Fruit fly (Drosophila melanogaster) whole organism, prepupa: ENCODE results near the gene Prosbeta4.

Experiments used
- Blimp-1 ChIP-seq: fragments of 200-800 bp; sonication (Bioruptor generic); optimal IDR thresholded peaks from 3 replicates; lab custom pipeline; 2017; ENCODE audit warnings: missing biosample characterization, missing genetic modification characterization, mild to moderate bottlenecking, moderate library complexity, missing genetic modification reagents
- CG10631 ChIP-seq: fragments of 200-800 bp; sonication (Bioruptor generic); optimal IDR thresholded peaks from 2 replicates; lab custom pipeline; 2016; ENCODE audit warnings: missing biosample characterization, missing genetic modification characterization
- CG11762 ChIP-seq: fragments of 200-800 bp; sonication (Bioruptor generic); optimal IDR thresholded peaks from 3 replicates; lab custom pipeline; 2016; ENCODE audit warnings: missing biosample characterization, missing genetic modification characterization; ENCODE audit not compliant: insufficient read depth
- CG11902 ChIP-seq: fragments of 200-800 bp; sonication (Bioruptor generic); optimal IDR thresholded peaks from 3 replicates; lab custom pipeline; 2016; ENCODE audit warnings: missing biosample characterization, missing genetic modification characterization
- CG15336 ChIP-seq: fragments of 200-800 bp; sonication (Bioruptor generic); IDR thresholded peaks from 2 replicates; pipeline ENCODE4 v1.3.6; 2022; ENCODE audit warnings: missing biosample characterization, missing genetic modification characterization
- CG1621 ChIP-seq: fragments of 200-800 bp; sonication (Bioruptor generic); optimal IDR thresholded peaks from 3 replicates; lab custom pipeline; 2018; ENCODE audit warnings: missing biosample characterization, mild to moderate bottlenecking, missing genetic modification characterization
- CG3032 ChIP-seq: fragments of 200-800 bp; optimal IDR thresholded peaks from 2 replicates; lab custom pipeline; 2019; ENCODE audit warnings: missing biosample characterization, mild to moderate bottlenecking, missing genetic modification characterization, moderate library complexity
- CG31627 ChIP-seq: fragments of 200-800 bp; sonication (Bioruptor generic); optimal IDR thresholded peaks from 3 replicates; lab custom pipeline; 2016; ENCODE audit warnings: missing biosample characterization, missing genetic modification characterization
- CG32006 ChIP-seq: fragments of 200-800 bp; sonication (Bioruptor generic); optimal IDR thresholded peaks from 3 replicates; lab custom pipeline; 2017; ENCODE audit warnings: missing biosample characterization, mild to moderate bottlenecking, missing genetic modification characterization
- CG34406 ChIP-seq: fragments of 200-800 bp; sonication (Bioruptor generic); optimal IDR thresholded peaks from 3 replicates; lab custom pipeline; 2016; ENCODE audit warnings: missing biosample characterization, missing genetic modification characterization
- CG3919 ChIP-seq: fragments of 200-800 bp; sonication (Bioruptor generic); optimal IDR thresholded peaks from 3 replicates; lab custom pipeline; 2016; ENCODE audit warnings: missing biosample characterization, missing genetic modification characterization
- CG6163 ChIP-seq: fragments of 200-800 bp; sonication (Bioruptor generic); IDR thresholded peaks from 3 replicates; pipeline ENCODE4 v1.3.6; 2022; ENCODE audit warnings: missing biosample characterization, missing genetic modification characterization
- CG6276 ChIP-seq: fragments of 200-800 bp; sonication (Bioruptor generic); optimal IDR thresholded peaks from 2 replicates; lab custom pipeline; 2017; ENCODE audit warnings: missing biosample characterization, mild to moderate bottlenecking, missing genetic modification characterization
- CG6792 ChIP-seq: fragments of 200-800 bp; sonication (Bioruptor generic); optimal IDR thresholded peaks from 3 replicates; lab custom pipeline; 2016; ENCODE audit warnings: missing biosample characterization, missing genetic modification characterization
- CG6808 ChIP-seq: fragments of 200-800 bp; sonication (Bioruptor generic); optimal IDR thresholded peaks from 3 replicates; lab custom pipeline; 2017; ENCODE audit warnings: missing biosample characterization, missing genetic modification characterization, mild to moderate bottlenecking, moderate library complexity, missing genetic modification reagents
- CG7368 ChIP-seq: fragments of 200-800 bp; sonication (Bioruptor generic); optimal IDR thresholded peaks from 3 replicates; lab custom pipeline; 2016; ENCODE audit warnings: missing biosample characterization, missing genetic modification characterization
- CG8119 ChIP-seq: fragments of 200-800 bp; sonication (Bioruptor generic); IDR thresholded peaks from 3 replicates; pipeline ENCODE4 v1.3.6; 2022; ENCODE audit warnings: missing biosample characterization, missing genetic modification characterization
- CG8319 ChIP-seq: fragments of 200-800 bp; sonication (Bioruptor generic); optimal IDR thresholded peaks from 3 replicates; lab custom pipeline; 2016; ENCODE audit warnings: missing biosample characterization, missing genetic modification characterization
- CG8632 ChIP-seq: fragments of 200-800 bp; sonication (Bioruptor generic); optimal IDR thresholded peaks from 3 replicates; lab custom pipeline; 2016; ENCODE audit warnings: missing biosample characterization, missing genetic modification characterization
- Eip75B ChIP-seq: fragments of 200-800 bp; sonication (Bioruptor generic); optimal IDR thresholded peaks from 3 replicates; lab custom pipeline; 2016; ENCODE audit warnings: missing biosample characterization, missing genetic modification characterization
- Eip78C ChIP-seq: fragments of 200-800 bp; sonication (Bioruptor generic); peaks from one replicate; lab custom pipeline; 2016; ENCODE audit warnings: missing biosample characterization, missing genetic modification characterization
- Eip93F ChIP-seq: fragments of 200-800 bp; sonication (Bioruptor generic); optimal IDR thresholded peaks from 2 replicates; lab custom pipeline; 2016; ENCODE audit warnings: missing biosample characterization, mild to moderate bottlenecking, missing genetic modification characterization
- Ets21C ChIP-seq: fragments of 200-800 bp; sonication (Bioruptor generic); optimal IDR thresholded peaks from 3 replicates; lab custom pipeline; 2016; ENCODE audit warnings: missing biosample characterization, missing genetic modification characterization
- Ets96B ChIP-seq: fragments of 200-800 bp; optimal IDR thresholded peaks from 2 replicates; lab custom pipeline; 2019; ENCODE audit warnings: missing biosample characterization, mild to moderate bottlenecking, missing genetic modification characterization, moderate library complexity
- Hr38 ChIP-seq: sonication (Bioruptor generic); optimal IDR thresholded peaks from 2 replicates; lab custom pipeline; 2016; ENCODE audit warnings: missing biosample characterization, missing genetic modification characterization
- Hr39 ChIP-seq: fragments of 200-800 bp; sonication (Bioruptor generic); optimal IDR thresholded peaks from 2 replicates; lab custom pipeline; 2016; ENCODE audit warnings: missing biosample characterization, missing genetic modification characterization
- Hr4 ChIP-seq: fragments of 200-800 bp; sonication (Bioruptor generic); optimal IDR thresholded peaks from 3 replicates; lab custom pipeline; 2016; ENCODE audit warnings: missing biosample characterization, missing genetic modification characterization
- Lpt ChIP-seq: fragments of 200-800 bp; sonication (Bioruptor generic); optimal IDR thresholded peaks from 3 replicates; lab custom pipeline; 2016; ENCODE audit warnings: missing biosample characterization, missing genetic modification characterization
- Met ChIP-seq: fragments of 200-800 bp; sonication (Bioruptor generic); optimal IDR thresholded peaks from 3 replicates; lab custom pipeline; 2016; ENCODE audit warnings: missing biosample characterization, missing genetic modification characterization
- OdsH ChIP-seq: fragments of 200-800 bp; sonication (Bioruptor generic); optimal IDR thresholded peaks from 3 replicates; lab custom pipeline; 2016; ENCODE audit warnings: missing biosample characterization, missing genetic modification characterization
- Sox102F ChIP-seq: fragments of 200-800 bp; sonication (Bioruptor generic); optimal IDR thresholded peaks from 2 replicates; lab custom pipeline; 2016; ENCODE audit warnings: missing biosample characterization, mild to moderate bottlenecking, missing genetic modification characterization
- Sox14 ChIP-seq: fragments of 200-800 bp; sonication (Bioruptor generic); optimal IDR thresholded peaks from 3 replicates; lab custom pipeline; 2016; ENCODE audit warnings: missing biosample characterization, missing genetic modification characterization
- Sox15 ChIP-seq: fragments of 200-800 bp; sonication (Bioruptor generic); optimal IDR thresholded peaks from 3 replicates; lab custom pipeline; 2016; ENCODE audit warnings: missing biosample characterization, missing genetic modification characterization
- acj6 ChIP-seq: fragments of 200-800 bp; sonication (Bioruptor generic); optimal IDR thresholded peaks from 3 replicates; lab custom pipeline; 2016; ENCODE audit warnings: missing biosample characterization, missing genetic modification characterization
- cyc ChIP-seq: fragments of 200-800 bp; sonication (Bioruptor generic); optimal IDR thresholded peaks from 3 replicates; lab custom pipeline; 2016; ENCODE audit warnings: missing biosample characterization, missing genetic modification characterization
- dac ChIP-seq: fragments of 200-800 bp; sonication (Bioruptor generic); optimal IDR thresholded peaks from 2 replicates; lab custom pipeline; 2017; ENCODE audit warnings: missing biosample characterization, mild to moderate bottlenecking, missing genetic modification characterization
- eg ChIP-seq: fragments of 200-800 bp; sonication (Bioruptor generic); IDR thresholded peaks from 3 replicates; pipeline ENCODE4 v1.3.6; 2022; ENCODE audit warnings: missing biosample characterization, missing genetic modification characterization
- fd59A ChIP-seq: fragments of 200-800 bp; sonication (Bioruptor generic); optimal IDR thresholded peaks from 2 replicates; lab custom pipeline; 2017; ENCODE audit warnings: missing biosample characterization, mild to moderate bottlenecking, missing genetic modification characterization, missing genetic modification reagents
- fd85E ChIP-seq: fragments of 200-800 bp; sonication (Bioruptor generic); optimal IDR thresholded peaks from 3 replicates; lab custom pipeline; 2016; ENCODE audit warnings: missing biosample characterization, missing genetic modification characterization
- fkh ChIP-seq: fragments of 200-800 bp; sonication (Bioruptor generic); optimal IDR thresholded peaks from 3 replicates; lab custom pipeline; 2017; ENCODE audit warnings: missing biosample characterization, mild to moderate bottlenecking, missing genetic modification characterization, moderate library complexity
- net ChIP-seq: fragments of 200-800 bp; sonication (Bioruptor generic); optimal IDR thresholded peaks from 3 replicates; lab custom pipeline; 2016; ENCODE audit warnings: missing biosample characterization, missing genetic modification characterization
- pdm3 ChIP-seq: fragments of 200-800 bp; sonication (Bioruptor generic); optimal IDR thresholded peaks from 3 replicates; lab custom pipeline; 2016; ENCODE audit warnings: missing biosample characterization, missing genetic modification characterization
- ss ChIP-seq, 2 experiments: fragments of 200-800 bp; sonication (Bioruptor generic); optimal IDR thresholded peaks; 2 replicates in 1 of 2; 3 replicates in 1 of 2; lab custom pipeline; 2017 to 2018; ENCODE audit warnings: mild to moderate bottlenecking in 2 of 2, missing biosample characterization in 2 of 2, missing genetic modification characterization in 2 of 2, moderate library complexity in 1 of 2
- svp ChIP-seq: fragments of 200-800 bp; sonication (Bioruptor generic); peaks from one replicate; lab custom pipeline; 2016; ENCODE audit warnings: missing biosample characterization, missing genetic modification characterization
- topi ChIP-seq: fragments of 200-800 bp; sonication (Bioruptor generic); optimal IDR thresholded peaks from 3 replicates; lab custom pipeline; 2016; ENCODE audit warnings: missing biosample characterization, missing genetic modification characterization

Prosbeta4 gene

DNA sequence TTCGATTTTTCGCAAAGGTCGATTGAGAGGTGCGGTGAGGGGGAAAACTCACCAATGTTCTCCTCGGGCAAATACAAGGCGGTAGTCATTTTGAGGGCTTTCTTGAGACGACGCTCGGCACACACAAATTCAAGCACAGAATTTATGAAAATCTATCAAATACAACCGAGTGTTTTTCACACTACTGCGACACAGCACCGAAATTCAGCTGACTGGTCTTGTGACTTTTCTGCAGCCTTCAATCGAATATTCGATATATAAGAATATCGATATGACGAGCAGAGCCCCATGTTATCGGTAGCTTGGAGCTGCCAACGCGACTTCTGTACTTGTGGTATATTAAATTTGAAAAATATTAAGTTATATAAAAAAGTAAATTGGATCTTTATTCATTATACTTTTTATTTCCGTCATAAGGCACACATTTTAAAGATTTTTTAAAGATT is 4.3 kb downstream of the Prosbeta4 start, which contains the start of gene VhaSFD (continued):
- TF ChIP-seq CG3919 (no peak), Sox15 (GFP tag; lab: Kevin White, UChicago) (no peak), dac (GFP tag; lab: Kevin White, UChicago) (no peak), Sox102F (GFP tag; lab: Kevin White, UChicago) (no peak), CG8632 (GFP tag; lab: Kevin White, UChicago) (no peak), CG6276 (no peak), OdsH (GFP tag; lab: Kevin White, UChicago) (no peak), CG10631 (GFP tag; lab: Kevin White, UChicago) (no peak), Met (GFP tag; lab: Kevin White, UChicago) (no peak), CG8319 (no peak), CG6163 (GFP tag; lab: Robert Waterston, UW) (no peak), Eip93F (peak; percentile 55), Hr4 (GFP tag; lab: Kevin White, UChicago) (no peak), CG3032 (tag; lab: Kevin White, UChicago) (peak; percentile 38), Blimp-1 (GFP tag; lab: Kevin White, UChicago) (no peak), pdm3 (GFP tag; lab: Kevin White, UChicago) (no peak), CG34406 (no peak), CG6792 (GFP tag; lab: Kevin White, UChicago) (no peak)

- TF ChIP-seq CG11902 (GFP tag; lab: Kevin White, UChicago), result no peak
Observed at dm6 chr2L:16722596-16722995, 9.3 kb downstream of the Prosbeta4 start.

dm6 chr2L:16720707-16721700 is 10.9 kb downstream of the Prosbeta4 start:
- TF ChIP-seq CG3919 (peak; percentile 98), CG34406 (peak; percentile 97), Blimp-1 (GFP tag; lab: Kevin White, UChicago) (peak; percentile 90), ss (GFP tag; optimal IDR thresholded peaks at IDR 0.05; lab: Kevin White, UChicago) (peak; percentile 95 to 96), acj6 (GFP tag; lab: Kevin White, UChicago) (peak; percentile 96), CG1621 (tag; lab: Kevin White, UChicago) (peak; percentile 87), Ets96B (tag; lab: Kevin White, UChicago) (peak; percentile 96), Met (GFP tag; lab: Kevin White, UChicago) (peak; percentile 98), CG6163 (GFP tag; lab: Robert Waterston, UW) (peak; percentile 97), dac (GFP tag; lab: Kevin White, UChicago) (peak; percentile 71), CG11762 (GFP tag; lab: Kevin White, UChicago) (peak; percentile 97), CG8632 (GFP tag; lab: Kevin White, UChicago) (peak; percentile 95), Sox102F (GFP tag; lab: Kevin White, UChicago) (peak; percentile 96), Sox15 (GFP tag; lab: Kevin White, UChicago) (peak; percentile 92), fd59A (GFP tag; lab: Kevin White, UChicago) (peak; percentile 89), Eip78C (GFP tag; lab: Kevin White, UChicago) (peak; percentile 99), CG15336 (peak; percentile 97), Hr38 (GFP tag; lab: Kevin White, UChicago) (no peak), CG7368 (GFP tag; lab: Kevin White, UChicago) (peak; percentile 96), fkh (peak; percentile 49), Eip75B (GFP tag; lab: Kevin White, UChicago) (peak; percentile 97), CG32006 (GFP tag; lab: Kevin White, UChicago) (peak; percentile 95), Eip93F (peak; percentile 95), CG8119 (GFP tag; lab: Robert Waterston, UW) (peak; percentile 97), eg (peak; percentile 97), Sox14 (GFP tag; lab: Kevin White, UChicago) (peak; percentile 93), CG6808 (GFP tag; lab: Kevin White, UChicago) (peak; percentile 91), cyc (GFP tag; lab: Kevin White, UChicago) (peak; percentile 96), CG31627 (GFP tag; lab: Kevin White, UChicago) (peak; percentile 95), fd85E (GFP tag; lab: Kevin White, UChicago) (peak; percentile 84), net (peak; percentile 97), Hr39 (GFP tag; lab: Kevin White, UChicago) (peak; percentile 95), svp (GFP tag; lab: Kevin White, UChicago) (peak; percentile 99), Lpt (GFP tag; lab: Kevin White, UChicago) (peak; percentile 94), topi (GFP tag; lab: Kevin White, UChicago) (peak; percentile 98), Ets21C (GFP tag; lab: Kevin White, UChicago) (peak; percentile 92)
